Worm (Caenorhabditis elegans) whole organism, L4 larva: Measurements from ENCODE around the gene fbxa-44.

Experiments used
- F10B5.3 ChIP-seq: sonication (generic microtip); optimal IDR thresholded peaks from 2 replicates; lab custom pipeline; 2016; ENCODE audit warnings: mild to moderate bottlenecking, missing genetic modification characterization, missing compliant biosample characterization
- R02D3.7 ChIP-seq: fragments of 150-350 bp; sonication (generic microtip); optimal IDR thresholded peaks from 3 replicates; lab custom pipeline; 2014; ENCODE audit warnings: missing biosample characterization, missing genetic modification characterization
- Y105C5A.15 ChIP-seq: fragments of 200-800 bp; sonication (Bioruptor generic); IDR thresholded peaks from 2 replicates; pipeline ENCODE4 v1.3.6; 2022; ENCODE audit warnings: missing genetic modification characterization, missing compliant biosample characterization
- Y75B8A.6 ChIP-seq: fragments of 200-800 bp; sonication (Bioruptor generic); IDR thresholded peaks from 2 replicates; pipeline ENCODE4 v1.3.6; 2022; ENCODE audit warnings: missing genetic modification reagents, missing genetic modification characterization, missing compliant biosample characterization
- ZK337.2 ChIP-seq: fragments of 200-800 bp; sonication (Bioruptor generic); IDR thresholded peaks from 2 replicates; pipeline ENCODE4 v1.3.6; 2022; ENCODE audit warnings: missing genetic modification reagents, missing genetic modification characterization, missing compliant biosample characterization
- ZK546.5 ChIP-seq, 2 experiments: sonication (generic microtip); optimal IDR thresholded peaks; 2 replicates each; lab custom pipeline; 2017; ENCODE audit warnings: missing biosample characterization in 2 of 2, missing genetic modification characterization in 2 of 2
- aha-1 ChIP-seq: fragments of 150-350 bp; peaks from one replicate; lab custom pipeline; 2014; ENCODE audit warnings: missing biosample characterization, missing genetic modification characterization
- aly-2 ChIP-seq: sonication (generic microtip); optimal IDR thresholded peaks from 2 replicates; lab custom pipeline; 2018; ENCODE audit warnings: missing biosample characterization, missing genetic modification characterization
- ceh-32 ChIP-seq: sonication (generic microtip); optimal IDR thresholded peaks from 2 replicates; lab custom pipeline; 2016; ENCODE audit warnings: mild to moderate bottlenecking, missing genetic modification characterization, missing compliant biosample characterization; ENCODE audit not compliant: poor library complexity
- ceh-82 ChIP-seq: sonication (generic microtip); optimal IDR thresholded peaks from 2 replicates; lab custom pipeline; 2017; ENCODE audit warnings: missing biosample characterization, missing genetic modification characterization
- cey-2 ChIP-seq: sonication (generic microtip); optimal IDR thresholded peaks from 3 replicates; lab custom pipeline; 2017; ENCODE audit warnings: missing genetic modification characterization, mild to moderate bottlenecking, missing compliant biosample characterization, antibody characterized with exemption, borderline replicate concordance; ENCODE audit not compliant: insufficient read depth
- daf-8 ChIP-seq: fragments of 200-800 bp; sonication (Bioruptor generic); IDR thresholded peaks from 2 replicates; pipeline ENCODE4 v1.3.6; 2022; ENCODE audit warnings: missing genetic modification characterization, missing compliant biosample characterization
- dmd-6 ChIP-seq: fragments of 200-800 bp; sonication (Bioruptor generic); IDR thresholded peaks from 2 replicates; pipeline ENCODE4 v1.3.6; 2022; ENCODE audit warnings: missing genetic modification reagents, missing genetic modification characterization, missing compliant biosample characterization
- hlh-11 ChIP-seq: fragments of 200-800 bp; sonication (Bioruptor generic); optimal IDR thresholded peaks from 2 replicates; lab custom pipeline; 2018; ENCODE audit warnings: mild to moderate bottlenecking, missing genetic modification characterization, missing compliant biosample characterization
- lin-15B ChIP-seq: fragments of 150-350 bp; sonication (generic microtip); optimal IDR thresholded peaks from 3 replicates; lab custom pipeline; 2014; ENCODE audit warnings: missing biosample characterization, missing genetic modification characterization
- lin-29 ChIP-seq: fragments of 200-800 bp; sonication (Bioruptor generic); IDR thresholded peaks from 2 replicates; pipeline ENCODE4 v1.3.6; 2022; ENCODE audit warnings: missing genetic modification reagents, missing genetic modification characterization, missing compliant biosample characterization
- lsy-2 ChIP-seq, 2 experiments: fragments of 150-350 bp in 1 of 2; sonication (generic microtip) in 1 of 2; optimal IDR thresholded peaks; 2 replicates each; lab custom pipeline; 2014 to 2017; ENCODE audit warnings: missing biosample characterization in 2 of 2, missing genetic modification characterization in 2 of 2
- madf-9 ChIP-seq: fragments of 200-800 bp; sonication (Bioruptor generic); conservative IDR thresholded peaks from 2 replicates; pipeline ENCODE4 v1.3.6; 2022; ENCODE audit warnings: missing genetic modification reagents, missing genetic modification characterization, missing compliant biosample characterization
- mdt-29 ChIP-seq: fragments of 200-800 bp; sonication (Bioruptor generic); IDR thresholded peaks from 2 replicates; pipeline ENCODE4 v1.3.6; 2022; ENCODE audit warnings: missing genetic modification reagents, missing genetic modification characterization, missing compliant biosample characterization
- mxl-3 ChIP-seq: fragments of 200-800 bp; sonication (Bioruptor generic); optimal IDR thresholded peaks from 2 replicates; lab custom pipeline; 2018; ENCODE audit warnings: mild to moderate bottlenecking, missing genetic modification characterization, missing compliant biosample characterization
- nhr-102 ChIP-seq: sonication (generic microtip); optimal IDR thresholded peaks from 2 replicates; lab custom pipeline; 2016; ENCODE audit warnings: mild to moderate bottlenecking, missing genetic modification characterization, moderate library complexity, missing compliant biosample characterization
- nhr-11 ChIP-seq: fragments of 150-350 bp; optimal IDR thresholded peaks from 2 replicates; lab custom pipeline; 2014; ENCODE audit warnings: missing biosample characterization, missing genetic modification characterization
- nhr-28 ChIP-seq: fragments of 150-350 bp; optimal IDR thresholded peaks from 2 replicates; lab custom pipeline; 2014; ENCODE audit warnings: missing biosample characterization, missing genetic modification characterization
- nhr-48 ChIP-seq: sonication (generic microtip); optimal IDR thresholded peaks from 2 replicates; lab custom pipeline; 2016; ENCODE audit warnings: mild to moderate bottlenecking, missing genetic modification characterization, missing compliant biosample characterization
- nhr-76 ChIP-seq: fragments of 150-350 bp; optimal IDR thresholded peaks from 2 replicates; lab custom pipeline; 2014; ENCODE audit warnings: missing biosample characterization, missing genetic modification characterization
- nhr-77 ChIP-seq: fragments of 150-350 bp; optimal IDR thresholded peaks from 2 replicates; lab custom pipeline; 2014; ENCODE audit warnings: missing biosample characterization, missing genetic modification characterization
- php-3 ChIP-seq: fragments of 200-800 bp; sonication (Bioruptor generic); IDR thresholded peaks from 2 replicates; pipeline ENCODE4 v1.3.6; 2022; ENCODE audit warnings: missing genetic modification reagents, missing genetic modification characterization, missing compliant biosample characterization
- pqm-1 ChIP-seq: sonication (generic microtip); optimal IDR thresholded peaks from 2 replicates; lab custom pipeline; 2017; ENCODE audit warnings: missing biosample characterization, missing genetic modification characterization
- snpc-4 ChIP-seq: fragments of 150-350 bp; optimal IDR thresholded peaks from 2 replicates; lab custom pipeline; 2014; ENCODE audit warnings: missing biosample characterization, missing genetic modification characterization
- spr-1 ChIP-seq: sonication (generic microtip); optimal IDR thresholded peaks from 2 replicates; lab custom pipeline; 2016; ENCODE audit warnings: mild to moderate bottlenecking, missing genetic modification characterization, missing compliant biosample characterization
- unc-130 ChIP-seq: sonication (generic microtip); optimal IDR thresholded peaks from 2 replicates; lab custom pipeline; 2016; ENCODE audit warnings: missing genetic modification reagents, missing genetic modification characterization, missing compliant biosample characterization
- unc-62 ChIP-seq, 3 experiments: fragments of 150-350 bp in 1 of 3; sonication (generic microtip); optimal IDR thresholded peaks in 2 of 3; peaks in 1 of 3; 1 replicate in 1 of 3; 2 replicates in 2 of 3; lab custom pipeline; 2014 to 2017; ENCODE audit warnings: missing biosample characterization in 3 of 3, missing genetic modification characterization in 3 of 3, missing genetic modification reagents in 3 of 3, missing genotype in 1 of 3
- zag-1 ChIP-seq: fragments of 150-350 bp; optimal IDR thresholded peaks from 2 replicates; lab custom pipeline; 2014; ENCODE audit warnings: missing biosample characterization, missing genetic modification characterization
- zip-11 ChIP-seq: fragments of 200-800 bp; sonication (Bioruptor generic); IDR thresholded peaks from 2 replicates; pipeline ENCODE4 v1.3.6; 2022; ENCODE audit warnings: missing genetic modification characterization, missing compliant biosample characterization

Gene fbxa-44

ce11 chrV:16888788-16889325, at the start of gene fbxa-44, which contains the start of gene ifas-2:
fbxa-44 (plus strand) TSS chrV:16889275.
ifas-2 (minus strand) TSS chrV:16888888.
- TF ChIP-seq php-3 (no peak), nhr-76 (tag; lab: Kevin White, UChicago) (no peak), daf-8 (GFP tag; lab: Robert Waterston, UW) (no peak), aha-1 (tag; lab: Kevin White, UChicago) (no peak), Y75B8A.6 (GFP tag; lab: Robert Waterston, UW) (no peak), ZK337.2 (no peak), ceh-82 (tag; lab: Kevin White, UChicago) (no peak), ceh-32 (tag; lab: Kevin White, UChicago) (no peak), R02D3.7 (tag; lab: Kevin White, UChicago) (no peak), lin-15B (tag; lab: Kevin White, UChicago) (no peak), spr-1 (tag; lab: Kevin White, UChicago) (no peak), mdt-29 (GFP tag; lab: Robert Waterston, UW) (no peak), snpc-4 (tag; lab: Kevin White, UChicago) (no peak), unc-130 (GFP tag; lab: Kevin White, UChicago) (no peak), F10B5.3 (tag; lab: Kevin White, UChicago) (no peak), nhr-102 (tag; lab: Kevin White, UChicago) (no peak), dmd-6 (GFP tag; lab: Robert Waterston, UW) (no peak)

DNA sequence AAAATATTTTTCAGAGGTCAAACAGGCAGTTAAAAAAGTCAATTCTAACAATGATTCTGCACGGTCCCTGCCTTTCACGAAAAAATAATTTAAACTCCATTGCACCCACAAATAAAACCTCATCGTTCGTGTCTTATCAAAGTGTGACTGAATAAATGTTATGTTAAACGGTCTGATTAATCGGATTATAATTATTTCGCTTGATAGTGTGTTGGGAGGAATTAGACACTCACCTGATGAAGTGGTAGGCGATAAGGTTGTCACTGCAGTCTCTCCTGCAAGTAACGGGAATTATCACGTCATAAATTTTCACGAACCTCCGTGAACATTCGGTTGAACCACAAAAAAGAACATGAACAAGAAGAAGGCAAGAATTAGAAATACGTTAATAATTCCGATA, 48.8 kb upstream of the fbxa-44 start:
- TF ChIP-seq nhr-77 (tag; lab: Kevin White, UChicago) (no peak), nhr-28 (peak; percentile 45), pqm-1 (tag; lab: Kevin White, UChicago) (peak; percentile 88), nhr-11 (tag; lab: Kevin White, UChicago) (no peak), dmd-6 (GFP tag; lab: Robert Waterston, UW) (peak; percentile 74), madf-9 (GFP tag; lab: Robert Waterston, UW) (no peak), hlh-11 (tag; lab: Kevin White, UChicago) (peak; percentile 60)

ce11 chrV:16840961-16841360, 48.1 kb upstream of the fbxa-44 start, which contains the start of gene clec-40:
clec-40 (minus strand) TSS chrV:16841061.
- no peak for TF ChIP-seq spr-1 (tag; lab: Kevin White, UChicago)
- TF ChIP-seq aly-2 (tag; lab: Kevin White, UChicago) = no peak
- TF ChIP-seq nhr-11 (tag; lab: Kevin White, UChicago) = no peak
- no peak for TF ChIP-seq cey-2
- no peak for TF ChIP-seq nhr-28
- TF ChIP-seq zip-11 (GFP tag; lab: Robert Waterston, UW) = no peak
- TF ChIP-seq, all 104 proteins: peak for 0

- TF ChIP-seq zag-1 = no peak
Observed at ce11 chrV:16842941-16843340, 46.1 kb upstream of the fbxa-44 start, which contains the start of gene clec-25. clec-25 (plus strand) TSS chrV:16843241.

ce11 chrV:16848498-16848897, 40.6 kb upstream of the fbxa-44 start, which contains the start of the genes clec-36 and clec-26:
clec-36 (minus strand) TSS chrV:16848598.
clec-26 (plus strand) TSS chrV:16848611.
- TF ChIP-seq dmd-6 (GFP tag; lab: Robert Waterston, UW) (peak; percentile 38; the same call in 1 of the 2 replicates), unc-62 (GFP tag; optimal IDR thresholded peaks at IDR 0.05 in 1 of 2; lab: Kevin White, UChicago) (peak in 1 of 2 experiments; percentile 77), unc-62 (tag; optimal IDR thresholded peaks at IDR 0.05; lab: Kevin White, UChicago) (no peak), R02D3.7 (tag; lab: Kevin White, UChicago) (no peak), mxl-3 (GFP tag; lab: Kevin White, UChicago) (no peak), Y105C5A.15 (GFP tag; lab: Robert Waterston, UW) (no peak)

DNA sequence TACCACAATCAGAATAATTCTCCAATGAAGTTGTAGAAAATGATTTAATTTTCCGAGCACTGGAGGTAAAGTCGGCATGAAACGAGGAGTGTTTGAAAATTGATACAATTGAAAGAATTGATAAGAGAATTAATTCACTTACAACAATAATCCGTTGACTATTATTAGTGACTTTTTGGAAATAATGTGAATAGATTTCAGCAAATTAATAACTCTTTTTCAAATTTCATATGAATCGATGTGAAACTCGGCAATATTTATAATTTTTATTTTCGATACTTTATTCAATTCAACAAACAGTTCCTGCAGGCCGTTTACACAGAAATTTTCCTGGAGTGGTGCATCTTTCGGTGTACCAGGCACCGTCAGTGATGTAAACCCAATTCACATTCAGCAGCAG, 37.1 kb upstream of the fbxa-44 start, which contains the start of gene clec-37:
clec-37 (minus strand) TSS at position 101 of the 400 bp plus-strand sequence.
- TF ChIP-seq lin-29 (GFP tag; lab: Robert Waterston, UW) = no peak
- TF ChIP-seq ZK546.5 (tag; optimal IDR thresholded peaks at IDR 0.05; lab: Kevin White, UChicago) = no peak
- no peak for TF ChIP-seq nhr-48 (tag; lab: Kevin White, UChicago)
- no peak for TF ChIP-seq lsy-2 (tag; optimal IDR thresholded peaks at IDR 0.05; lab: Kevin White, UChicago)
